Worm (Caenorhabditis elegans) whole organism, L2 larva: ENCODE results near the gene C50F7.9.

Source experiments
- R02D3.7 ChIP-seq: fragments of 150-350 bp; optimal IDR thresholded peaks from 2 replicates; lab custom pipeline; 2014; ENCODE audit warnings: missing biosample characterization, missing genetic modification characterization
- ZK546.5 ChIP-seq: sonication (generic microtip); optimal IDR thresholded peaks from 2 replicates; lab custom pipeline; 2017; ENCODE audit warnings: missing biosample characterization, missing genetic modification characterization
- ama-1 ChIP-seq: fragments of 150-350 bp; optimal IDR thresholded peaks from 2 replicates; lab custom pipeline; 2018; ENCODE audit warnings: inconsistent platforms
- elt-3 ChIP-seq: sonication (generic microtip); optimal IDR thresholded peaks from 2 replicates; lab custom pipeline; 2017; ENCODE audit warnings: missing biosample characterization, missing genetic modification characterization
- lin-11 ChIP-seq: fragments of 150-350 bp; sonication (generic microtip); optimal IDR thresholded peaks from 2 replicates; lab custom pipeline; 2014; ENCODE audit warnings: missing biosample characterization, missing genetic modification characterization, inconsistent platforms, mixed read lengths
- lsy-2 ChIP-seq, 2 experiments: fragments of 150-350 bp in 1 of 2; sonication (generic microtip) in 1 of 2; optimal IDR thresholded peaks; 2 replicates each; lab custom pipeline; 2014 to 2017; ENCODE audit warnings: missing biosample characterization in 2 of 2, missing genetic modification characterization in 2 of 2
- mdl-1 ChIP-seq, 2 experiments: fragments of 150-350 bp in 1 of 2; sonication (generic microtip) in 1 of 2; optimal IDR thresholded peaks; 2 replicates each; lab custom pipeline; 2017; ENCODE audit warnings: missing biosample characterization in 2 of 2, missing genetic modification characterization in 2 of 2
- nhr-10 ChIP-seq: sonication (generic microtip); optimal IDR thresholded peaks from 2 replicates; lab custom pipeline; 2017; ENCODE audit warnings: missing biosample characterization, missing genetic modification characterization
- nhr-25 ChIP-seq: fragments of 150-350 bp; sonication (generic microtip); optimal IDR thresholded peaks from 3 replicates; lab custom pipeline; 2014; ENCODE audit warnings: missing biosample characterization, missing genetic modification characterization
- nhr-77 ChIP-seq: fragments of 150-350 bp; optimal IDR thresholded peaks from 2 replicates; lab custom pipeline; 2014; ENCODE audit warnings: missing biosample characterization, missing genetic modification characterization
- snpc-4 ChIP-seq: fragments of 150-350 bp; optimal IDR thresholded peaks from 2 replicates; lab custom pipeline; 2014; ENCODE audit warnings: missing biosample characterization, missing genetic modification characterization
- unc-39 ChIP-seq: fragments of 150-350 bp; optimal IDR thresholded peaks from 2 replicates; lab custom pipeline; 2014; ENCODE audit warnings: missing biosample characterization, missing genetic modification characterization
- unc-62 ChIP-seq: fragments of 150-350 bp; optimal IDR thresholded peaks from 2 replicates; lab custom pipeline; 2014; ENCODE audit warnings: missing biosample characterization, missing genetic modification reagents, missing genetic modification characterization

ce11 chrIV:7722806-7723205 is 9.1 kb downstream of the C50F7.9 start, which contains the start of gene C50F7.6:
- TF ChIP-seq nhr-77 (tag; lab: Kevin White, UChicago) (no peak), unc-39 (no peak), elt-3 (tag; lab: Kevin White, UChicago) (no peak), unc-62 (no peak), nhr-10 (tag; lab: Kevin White, UChicago) (no peak), lsy-2 (tag; optimal IDR thresholded peaks at IDR 0.05; lab: Kevin White, UChicago) (no peak), nhr-25 (no peak), ZK546.5 (tag; lab: Kevin White, UChicago) (no peak), mdl-1 (tag; optimal IDR thresholded peaks at IDR 0.05; lab: Kevin White, UChicago) (no peak), R02D3.7 (tag; lab: Kevin White, UChicago) (no peak), ama-1 (lab: Kevin White, UChicago) (no peak), snpc-4 (tag; lab: Kevin White, UChicago) (no peak), lin-11 (no peak)
